Fruit fly (Drosophila melanogaster): ENCODE results near the gene CG4098.

Gene CG4098

DNA sequence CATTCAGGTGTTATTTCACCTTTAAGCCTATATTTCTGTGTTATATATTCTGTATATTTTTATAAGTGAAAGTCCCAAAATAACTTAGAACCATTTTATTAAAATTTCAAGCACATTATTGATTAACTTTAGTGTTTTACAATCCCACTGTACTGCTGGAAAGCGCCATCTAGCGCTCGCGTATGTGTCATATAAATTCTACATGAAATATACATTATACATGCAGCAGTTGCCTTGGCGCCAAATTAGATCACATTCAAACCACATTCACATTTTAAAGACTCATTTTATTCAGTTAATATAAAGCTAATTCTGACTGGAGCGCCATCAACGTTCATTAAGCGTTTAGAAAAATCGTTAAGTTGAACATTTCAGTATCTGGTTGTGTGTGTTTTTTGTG is 45.8 kb downstream of the CG4098 start:
- TF ChIP-seq CG30403 (GFP tag; optimal IDR thresholded peaks at IDR 0.05) (peak; percentile 23), E2f2 (GFP tag; IDR thresholded peaks at IDR 0.05) (peak; percentile 92), slbo (GFP tag; IDR thresholded peaks at IDR 0.05) (peak; percentile 41; the same call in 1 of the 2 replicates), amos (GFP tag; IDR thresholded peaks at IDR 0.05; ENCODE audit: partially characterized antibody) (peak; percentile 54; the same call in 1 of the 2 replicates), CG14014 (GFP tag; IDR thresholded peaks at IDR 0.05) (0 out of 2 replicates have a peak, but pooled peaks have one; percentile 6), CTCF (GFP tag; optimal IDR thresholded peaks at IDR 0.05) (peak; percentile 95), pan (optimal IDR thresholded peaks at IDR 0.05) (no peak), pan (GFP tag; optimal IDR thresholded peaks at IDR 0.05 in 1 of 2, IDR thresholded peaks at IDR 0.05 in 1 of 2) (peak in 1 of 2 experiments; percentile 28), Dp (GFP tag; optimal IDR thresholded peaks at IDR 0.05) (peak; percentile 83), CG1603 (tag; optimal IDR thresholded peaks at IDR 0.05) (peak; percentile 35), knrl (GFP tag; IDR thresholded peaks at IDR 0.05; ENCODE audit: partially characterized antibody) (peak; percentile 21; the same call in 1 of the 3 replicates), unpg (GFP tag; optimal IDR thresholded peaks at IDR 0.05) (peak; percentile 1), CG10543 (GFP tag; optimal IDR thresholded peaks at IDR 0.05) (no peak), lmd (GFP tag; IDR thresholded peaks at IDR 0.05) (peak; percentile 4; the same call in 1 of the 2 replicates), CG9932 (GFP tag; IDR thresholded peaks at IDR 0.05) (peak; percentile 3; the same call in 1 of the 2 replicates), zfh1 (GFP tag; IDR thresholded peaks at IDR 0.05) (0 out of 3 replicates have a peak, but pooled peaks have one; percentile 51), Bgb (GFP tag; IDR thresholded peaks at IDR 0.05; ENCODE audit: partially characterized antibody) (peak; percentile 54), tgo (GFP tag; IDR thresholded peaks at IDR 0.05) (peak; percentile 29; the same call in 2 of the 3 replicates), CG42726 (GFP tag; IDR thresholded peaks at IDR 0.05; ENCODE audit: partially characterized antibody) (no peak), Lhr (GFP tag; optimal IDR thresholded peaks at IDR 0.05) (peak; percentile 19), cg (GFP tag; optimal IDR thresholded peaks at IDR 0.05) (no peak), Doc3 (GFP tag; IDR thresholded peaks at IDR 0.05; ENCODE audit: partially characterized antibody) (no peak), stwl (tag; optimal IDR thresholded peaks at IDR 0.05) (peak; percentile 34), CG11247 (GFP tag; IDR thresholded peaks at IDR 0.05) (no peak), bbx (GFP tag; IDR thresholded peaks at IDR 0.05; ENCODE audit: partially characterized antibody) (peak; percentile 33; the same call in 1 of the 2 replicates), CG4707 (GFP tag; optimal IDR thresholded peaks at IDR 0.05) (peak; percentile 96), Opbp (GFP tag; IDR thresholded peaks at IDR 0.05; ENCODE audit: partially characterized antibody) (0 out of 3 replicates have a peak, but pooled peaks have one; percentile 8), sob (GFP tag; IDR thresholded peaks at IDR 0.05) (0 out of 2 replicates have a peak, but pooled peaks have one; percentile 15), Ets65A (GFP tag) (peak; percentile 15), ab (GFP tag; optimal IDR thresholded peaks at IDR 0.05) (no peak), ci (GFP tag; IDR thresholded peaks at IDR 0.05) (no peak), unc-4 (GFP tag; IDR thresholded peaks at IDR 0.05; ENCODE audit: partially characterized antibody) (no peak), Hmr (GFP tag; optimal IDR thresholded peaks at IDR 0.05) (peak; percentile 25), Scr (GFP tag; IDR thresholded peaks at IDR 0.05; ENCODE audit: partially characterized antibody) (0 out of 2 replicates have a peak, but pooled peaks have one; percentile 8), CG13894 (tag; optimal IDR thresholded peaks at IDR 0.05) (no peak), CG34422 (GFP tag; IDR thresholded peaks at IDR 0.05) (peak; percentile 7; the same call in 1 of the 3 replicates), ATbp (GFP tag; optimal IDR thresholded peaks at IDR 0.05) (no peak), Dip2 (GFP tag; IDR thresholded peaks at IDR 0.05) (peak; percentile 94), Xrp1 (GFP tag; IDR thresholded peaks at IDR 0.05) (peak; percentile 15; the same call in 1 of the 2 replicates), CG8944 (GFP tag; optimal IDR thresholded peaks at IDR 0.05) (no peak), CG12391 (tag; optimal IDR thresholded peaks at IDR 0.05) (no peak), CG32532 (GFP tag; IDR thresholded peaks at IDR 0.05) (peak; percentile 49; the same call in 1 of the 2 replicates), vvl (GFP tag; IDR thresholded peaks at IDR 0.05) (0 out of 2 replicates have a peak, but pooled peaks have one; percentile 6), CG17829 (tag; optimal IDR thresholded peaks at IDR 0.05) (peak; percentile 15)
